Worm (Caenorhabditis elegans) whole organism, L4/young adult: Measurements from ENCODE around the gene Y15E3A.4.

Source experiments
- dao-5 ChIP-seq: sonication (generic microtip); optimal IDR thresholded peaks from 2 replicates; lab custom pipeline; 2016; ENCODE audit warnings: missing genotype, missing genetic modification characterization, moderate library complexity, missing compliant biosample characterization
- him-1 ChIP-seq: sonication (generic microtip); optimal IDR thresholded peaks from 2 replicates; lab custom pipeline; 2016; ENCODE audit warnings: missing genotype, missing genetic modification reagents, missing genetic modification characterization, missing compliant biosample characterization

DNA sequence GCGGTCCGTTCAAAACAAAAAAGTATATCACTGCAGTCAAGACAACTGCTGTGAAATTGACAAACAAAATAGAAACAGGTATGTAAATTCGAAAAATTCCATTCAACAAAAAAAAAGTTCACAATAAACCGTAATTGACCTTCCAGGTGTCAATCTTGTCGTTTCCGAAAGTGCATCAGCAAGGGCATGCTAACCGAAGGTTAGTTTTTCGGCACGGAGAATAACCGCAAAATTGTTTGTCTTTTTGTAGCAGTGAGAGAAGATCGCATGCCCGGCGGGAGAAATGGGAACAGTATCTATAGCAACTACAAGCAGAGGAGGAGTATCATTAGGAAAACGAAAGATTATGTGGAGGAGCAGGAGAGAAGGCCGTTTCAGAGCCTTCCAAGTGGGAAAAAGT lies 18.1 kb upstream of the Y15E3A.4 start:
- no peak for TF ChIP-seq him-1 (tag; lab: Kevin White, UChicago)
- TF ChIP-seq dao-5 (tag; lab: Kevin White, UChicago): no peak
